Worm (Caenorhabditis elegans): ENCODE data around the gene pafo-1.
"Not testable (repeated sequence)": the region's sequence is repeated elsewhere in the genome, so short reads cannot be mapped to it uniquely, and the experiment has no call there.

Gene pafo-1

ce11 chrV:11472209-11472608, 49.3 kb upstream of the pafo-1 start, which contains the start of the genes nas-20 and nas-21:
nas-20 (minus strand) TSS chrV:11472309.
nas-21 (plus strand) TSS chrV:11472564.
- TF ChIP-seq pax-1 (tag; optimal IDR thresholded peaks at IDR 0.05) (no peak), pros-1 (tag; optimal IDR thresholded peaks at IDR 0.05) (no peak), K02D7.2 (tag; optimal IDR thresholded peaks at IDR 0.05) (no peak), lim-6 (tag; optimal IDR thresholded peaks at IDR 0.05) (no peak), Y22D7AL.16 (tag; optimal IDR thresholded peaks at IDR 0.05) (no peak)

DNA sequence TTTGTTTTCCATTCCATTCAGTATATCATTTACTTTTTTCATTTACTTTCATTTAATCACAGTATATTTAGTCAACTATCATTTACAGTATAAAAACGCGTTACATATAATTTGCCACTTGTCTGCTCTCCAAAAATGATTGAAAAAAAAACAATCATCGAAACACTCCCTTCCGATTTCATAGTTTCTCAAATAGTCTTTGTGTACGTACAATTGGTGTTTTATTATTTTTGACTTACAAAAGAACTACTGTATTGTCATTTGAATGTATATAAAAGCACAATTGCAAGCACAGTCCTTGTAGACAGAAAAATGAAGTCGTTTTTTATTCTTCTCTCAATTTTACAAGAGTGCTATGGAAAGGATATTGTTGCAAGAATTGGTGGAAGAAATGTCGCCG, 47.1 kb upstream of the pafo-1 start, which contains the start of gene nas-22:
nas-22 (plus strand) TSS at position 301 of the 400 bp plus-strand sequence.
- TF ChIP-seq ceh-18 (tag; optimal IDR thresholded peaks at IDR 0.05) (no peak), ceh-48 (tag; optimal IDR thresholded peaks at IDR 0.05) (no peak), K09A11.1 (tag; optimal IDR thresholded peaks at IDR 0.05; ENCODE audit: insufficient read depth) (no peak), sox-2 (GFP tag; IDR thresholded peaks at IDR 0.05) (no peak), syd-9 (tag; optimal IDR thresholded peaks at IDR 0.05) (no peak), ztf-16 (tag; optimal IDR thresholded peaks at IDR 0.05) (no peak), hlh-13 (GFP tag; optimal IDR thresholded peaks at IDR 0.05) (no peak), fkh-6 (tag; optimal IDR thresholded peaks at IDR 0.05) (no peak), ceh-2 (tag; optimal IDR thresholded peaks at IDR 0.05) (no peak), tbx-2 (tag; optimal IDR thresholded peaks at IDR 0.05) (no peak), mec-3 (tag; optimal IDR thresholded peaks at IDR 0.05; ENCODE audit: borderline replicate concordance) (no peak)

DNA sequence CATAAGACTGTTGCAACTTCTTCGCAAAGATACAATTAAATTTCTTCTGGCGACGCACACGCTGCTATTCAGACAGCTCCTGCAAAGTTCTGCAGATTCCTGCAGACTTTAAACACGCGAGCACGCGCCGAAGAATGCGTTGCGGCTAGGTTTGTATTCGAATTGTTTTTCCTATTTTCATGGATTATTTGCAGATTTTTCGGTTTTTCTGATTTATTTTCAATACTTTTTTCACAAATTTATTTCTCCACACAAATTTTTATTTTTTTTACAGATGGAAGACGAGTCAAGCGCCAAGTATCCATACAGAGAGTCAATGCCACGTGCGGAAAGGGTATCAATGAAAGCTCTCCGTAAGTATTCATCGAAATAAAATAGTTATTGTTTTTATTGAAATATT, 45.9 kb upstream of the pafo-1 start, which contains the start of gene T11F9.7:
T11F9.7 (plus strand) TSS at position 301 of the 400 bp plus-strand sequence.
- not testable (repeated sequence) for TF ChIP-seq fkh-6, tbx-2, Y22D7AL.16 (tag; optimal IDR thresholded peaks at IDR 0.05)

- TF ChIP-seq C08G9.2 (tag; optimal IDR thresholded peaks at IDR 0.05) (no peak), ceh-48 (tag; optimal IDR thresholded peaks at IDR 0.05) (no peak)
These were observed 42.1 kb upstream of the pafo-1 start, which contains the start of gene T11F9.22 for ce11 chrV:11479406-11479805. T11F9.22 (plus strand) TSS chrV:11479706.

DNA sequence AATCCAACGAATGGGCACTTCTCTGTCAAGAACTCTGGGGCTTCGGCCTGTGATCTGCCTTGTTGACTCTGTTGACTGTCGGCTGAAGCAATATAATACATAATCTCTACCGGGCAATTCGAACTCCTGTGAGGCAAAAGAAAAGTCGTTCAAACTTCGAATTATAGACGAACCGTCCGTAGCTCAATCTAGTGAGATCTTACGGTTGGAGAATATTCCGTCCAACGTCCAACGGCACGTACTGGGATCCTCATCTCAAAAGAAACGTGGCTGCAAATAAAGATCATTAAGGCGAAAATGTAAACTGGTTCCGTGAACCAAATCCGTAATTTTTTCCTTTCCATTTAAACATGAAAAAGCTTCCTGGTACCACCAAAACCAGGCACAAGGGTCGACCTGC, 40.8 kb upstream of the pafo-1 start, which contains the start of gene T11F9.14:
T11F9.14 (minus strand) TSS at position 101 of the 400 bp plus-strand sequence.
- not testable (repeated sequence) for TF ChIP-seq eyg-1, pat-9, nhr-11 (tag; optimal IDR thresholded peaks at IDR 0.05)

- TF ChIP-seq pqm-1 (tag; optimal IDR thresholded peaks at IDR 0.05); hlh-30 (tag; optimal IDR thresholded peaks at IDR 0.05; ENCODE audit: insufficient read depth); pros-1 (tag; optimal IDR thresholded peaks at IDR 0.05): not testable (repeated sequence)
These were observed 37.9 kb upstream of the pafo-1 start, which contains the start of gene col-157 for ce11 chrV:11483580-11484092. col-157 (plus strand) TSS chrV:11484042.

DNA sequence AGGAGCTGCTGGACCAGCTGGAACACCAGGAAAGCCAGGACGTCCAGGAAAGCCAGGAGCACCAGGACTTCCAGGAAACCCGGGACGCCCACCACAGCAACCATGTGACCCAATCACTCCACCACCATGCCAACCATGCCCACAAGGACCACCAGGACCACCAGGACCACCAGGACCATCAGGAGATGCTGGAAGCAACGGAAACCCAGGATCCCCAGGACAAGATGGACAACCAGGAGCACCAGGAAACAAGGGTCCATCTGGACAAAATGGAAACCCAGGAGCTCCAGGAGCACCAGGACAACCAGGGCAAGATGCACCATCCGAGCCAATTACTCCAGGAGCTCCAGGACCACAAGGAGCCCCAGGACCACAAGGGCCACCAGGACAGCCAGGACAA, 37.1 kb upstream of the pafo-1 start:
- TF ChIP-seq pax-1 (tag; optimal IDR thresholded peaks at IDR 0.05) (no peak), npax-4 (tag; optimal IDR thresholded peaks at IDR 0.05) (no peak), ets-4 (tag; optimal IDR thresholded peaks at IDR 0.05) (no peak), mec-3 (tag; optimal IDR thresholded peaks at IDR 0.05; ENCODE audit: borderline replicate concordance) (no peak), madf-2 (tag; optimal IDR thresholded peaks at IDR 0.05) (no peak), ceh-18 (tag; optimal IDR thresholded peaks at IDR 0.05) (no peak), ceh-45 (GFP tag; IDR thresholded peaks at IDR 0.05) (no peak), gmeb-2 (tag; optimal IDR thresholded peaks at IDR 0.05) (no peak), ceh-31 (tag; optimal IDR thresholded peaks at IDR 0.05) (no peak), ceh-30 (tag; optimal IDR thresholded peaks at IDR 0.05) (no peak), lim-6 (tag; optimal IDR thresholded peaks at IDR 0.05) (no peak), C38D4.7 (GFP tag; optimal IDR thresholded peaks at IDR 0.05) (no peak), pha-2 (tag; optimal IDR thresholded peaks at IDR 0.05) (no peak), pat-9 (tag; optimal IDR thresholded peaks at IDR 0.05) (no peak), unc-55 (GFP tag; optimal IDR thresholded peaks at IDR 0.05) (no peak)

All from whole organism, late embryonic.